Worm (Caenorhabditis elegans) whole organism, L2 larva: ENCODE results near the gene C50F4.12.

Experiments used
- C34F6.9 ChIP-seq: fragments of 150-350 bp; optimal IDR thresholded peaks from 2 replicates; lab custom pipeline; 2014; ENCODE audit warnings: missing biosample characterization, missing genetic modification characterization
- F13H6.1 ChIP-seq: sonication (generic microtip); optimal IDR thresholded peaks from 2 replicates; lab custom pipeline; 2016; ENCODE audit warnings: missing genetic modification characterization, missing compliant biosample characterization
- R02D3.7 ChIP-seq: fragments of 150-350 bp; optimal IDR thresholded peaks from 2 replicates; lab custom pipeline; 2014; ENCODE audit warnings: missing biosample characterization, missing genetic modification characterization
- Y55F3AM.14 ChIP-seq: fragments of 200-800 bp; sonication (Bioruptor generic); optimal IDR thresholded peaks from 2 replicates; lab custom pipeline; 2018; ENCODE audit warnings: mild to moderate bottlenecking, missing genetic modification characterization, missing compliant biosample characterization
- ZK546.5 ChIP-seq: sonication (generic microtip); optimal IDR thresholded peaks from 2 replicates; lab custom pipeline; 2017; ENCODE audit warnings: missing biosample characterization, missing genetic modification characterization
- alr-1 ChIP-seq: fragments of 150-350 bp; optimal IDR thresholded peaks from 2 replicates; lab custom pipeline; 2014; ENCODE audit warnings: missing biosample characterization, missing genetic modification characterization
- aly-2 ChIP-seq: fragments of 150-350 bp; optimal IDR thresholded peaks from 2 replicates; lab custom pipeline; 2014; ENCODE audit warnings: missing biosample characterization, missing genetic modification characterization
- ama-1 ChIP-seq: fragments of 150-350 bp; optimal IDR thresholded peaks from 2 replicates; lab custom pipeline; 2018; ENCODE audit warnings: inconsistent platforms
- blmp-1 ChIP-seq: sonication (generic microtip); optimal IDR thresholded peaks from 2 replicates; lab custom pipeline; 2017; ENCODE audit warnings: missing genetic modification characterization, mild to moderate bottlenecking, missing compliant biosample characterization, antibody characterized with exemption, moderate library complexity; ENCODE audit not compliant: insufficient read depth
- ceh-16 ChIP-seq: fragments of 150-350 bp; optimal IDR thresholded peaks from 2 replicates; lab custom pipeline; 2014; ENCODE audit warnings: missing biosample characterization, missing genetic modification characterization
- ceh-82 ChIP-seq: fragments of 150-350 bp; optimal IDR thresholded peaks from 2 replicates; lab custom pipeline; 2014; ENCODE audit warnings: missing biosample characterization, missing genetic modification characterization
- crh-2 ChIP-seq: sonication (generic microtip); optimal IDR thresholded peaks from 2 replicates; lab custom pipeline; 2017; ENCODE audit warnings: missing biosample characterization, missing genetic modification characterization
- dmd-4 ChIP-seq: sonication (generic microtip); optimal IDR thresholded peaks from 2 replicates; lab custom pipeline; 2017; ENCODE audit warnings: missing biosample characterization, missing genetic modification characterization
- egl-27 ChIP-seq: sonication (generic microtip); optimal IDR thresholded peaks from 3 replicates; lab custom pipeline; 2017; ENCODE audit warnings: missing biosample characterization, missing genetic modification reagents, missing genetic modification characterization
- elt-1 ChIP-seq: fragments of 150-350 bp; optimal IDR thresholded peaks from 2 replicates; lab custom pipeline; 2014; ENCODE audit warnings: missing biosample characterization, missing genetic modification characterization
- elt-3 ChIP-seq: sonication (generic microtip); optimal IDR thresholded peaks from 2 replicates; lab custom pipeline; 2017; ENCODE audit warnings: missing biosample characterization, missing genetic modification characterization
- fos-1 ChIP-seq: fragments of 150-350 bp; optimal IDR thresholded peaks from 2 replicates; lab custom pipeline; 2014; ENCODE audit warnings: missing biosample characterization, missing genetic modification characterization
- gmeb-1 ChIP-seq: fragments of 150-350 bp; optimal IDR thresholded peaks from 2 replicates; lab custom pipeline; 2014; ENCODE audit warnings: missing biosample characterization, missing genetic modification characterization
- lin-11 ChIP-seq: fragments of 150-350 bp; sonication (generic microtip); optimal IDR thresholded peaks from 2 replicates; lab custom pipeline; 2014; ENCODE audit warnings: missing biosample characterization, missing genetic modification characterization, inconsistent platforms, mixed read lengths
- lin-13 ChIP-seq: fragments of 150-350 bp; optimal IDR thresholded peaks from 2 replicates; lab custom pipeline; 2014; ENCODE audit warnings: missing biosample characterization, missing genetic modification reagents, missing genetic modification characterization
- lin-39 ChIP-seq: fragments of 150-350 bp; optimal IDR thresholded peaks from 2 replicates; lab custom pipeline; 2014; ENCODE audit warnings: missing biosample characterization, missing genetic modification reagents, missing genetic modification characterization
- lsy-2 ChIP-seq, 2 experiments: fragments of 150-350 bp in 1 of 2; sonication (generic microtip) in 1 of 2; optimal IDR thresholded peaks; 2 replicates each; lab custom pipeline; 2014 to 2017; ENCODE audit warnings: missing biosample characterization in 2 of 2, missing genetic modification characterization in 2 of 2
- mab-5 ChIP-seq: fragments of 150-350 bp; optimal IDR thresholded peaks from 2 replicates; lab custom pipeline; 2014; ENCODE audit warnings: missing biosample characterization, missing genetic modification characterization
- mbf-1 ChIP-seq: sonication (generic microtip); optimal IDR thresholded peaks from 2 replicates; lab custom pipeline; 2017; ENCODE audit warnings: missing biosample characterization, missing genetic modification characterization
- mdl-1 ChIP-seq, 2 experiments: fragments of 150-350 bp in 1 of 2; sonication (generic microtip) in 1 of 2; optimal IDR thresholded peaks; 2 replicates each; lab custom pipeline; 2017; ENCODE audit warnings: missing biosample characterization in 2 of 2, missing genetic modification characterization in 2 of 2
- nhr-10 ChIP-seq: sonication (generic microtip); optimal IDR thresholded peaks from 2 replicates; lab custom pipeline; 2017; ENCODE audit warnings: missing biosample characterization, missing genetic modification characterization
- nhr-11 ChIP-seq: fragments of 150-350 bp; optimal IDR thresholded peaks from 2 replicates; lab custom pipeline; 2014; ENCODE audit warnings: missing biosample characterization, missing genetic modification characterization
- nhr-12 ChIP-seq: fragments of 150-350 bp; optimal IDR thresholded peaks from 2 replicates; lab custom pipeline; 2014; ENCODE audit warnings: missing biosample characterization, missing genetic modification characterization
- nhr-129 ChIP-seq: fragments of 150-350 bp; optimal IDR thresholded peaks from 2 replicates; lab custom pipeline; 2014; ENCODE audit warnings: missing biosample characterization, missing genetic modification characterization
- nhr-21 ChIP-seq: fragments of 150-350 bp; optimal IDR thresholded peaks from 2 replicates; lab custom pipeline; 2014; ENCODE audit warnings: missing biosample characterization, missing genetic modification characterization
- nhr-23 ChIP-seq: fragments of 150-350 bp; optimal IDR thresholded peaks from 2 replicates; lab custom pipeline; 2014; ENCODE audit warnings: missing biosample characterization, missing genetic modification reagents, missing genetic modification characterization
- nhr-237 ChIP-seq: fragments of 150-350 bp; optimal IDR thresholded peaks from 2 replicates; lab custom pipeline; 2014; ENCODE audit warnings: missing biosample characterization, missing genetic modification characterization
- nhr-25 ChIP-seq: fragments of 150-350 bp; sonication (generic microtip); optimal IDR thresholded peaks from 3 replicates; lab custom pipeline; 2014; ENCODE audit warnings: missing biosample characterization, missing genetic modification characterization
- nhr-6 ChIP-seq: fragments of 150-350 bp; optimal IDR thresholded peaks from 2 replicates; lab custom pipeline; 2014; ENCODE audit warnings: missing biosample characterization, missing genetic modification characterization
- nhr-77 ChIP-seq: fragments of 150-350 bp; optimal IDR thresholded peaks from 2 replicates; lab custom pipeline; 2014; ENCODE audit warnings: missing biosample characterization, missing genetic modification characterization
- peb-1 ChIP-seq: fragments of 150-350 bp; optimal IDR thresholded peaks from 2 replicates; lab custom pipeline; 2014; ENCODE audit warnings: missing biosample characterization, missing genetic modification characterization
- sem-4 ChIP-seq: fragments of 150-350 bp; optimal IDR thresholded peaks from 2 replicates; lab custom pipeline; 2014; ENCODE audit warnings: missing biosample characterization, missing genetic modification reagents, missing genetic modification characterization
- skn-1 ChIP-seq: sonication (generic microtip); optimal IDR thresholded peaks from 2 replicates; lab custom pipeline; 2017; ENCODE audit warnings: missing biosample characterization, missing genetic modification characterization
- sma-3 ChIP-seq: sonication (generic microtip); optimal IDR thresholded peaks from 2 replicates; lab custom pipeline; 2016; ENCODE audit warnings: missing genetic modification reagents, missing genetic modification characterization, missing compliant biosample characterization
- sma-9 ChIP-seq, 2 experiments: fragments of 150-350 bp in 1 of 2; sonication (generic microtip) in 1 of 2; optimal IDR thresholded peaks; 2 replicates each; lab custom pipeline; 2014 to 2016; ENCODE audit warnings: missing genetic modification characterization in 2 of 2, mild to moderate bottlenecking in 1 of 2, missing biosample characterization in 1 of 2, missing compliant biosample characterization in 1 of 2, missing genetic modification reagents in 1 of 2, moderate library complexity in 1 of 2
- snpc-4 ChIP-seq: fragments of 150-350 bp; optimal IDR thresholded peaks from 2 replicates; lab custom pipeline; 2014; ENCODE audit warnings: missing biosample characterization, missing genetic modification characterization
- unc-39 ChIP-seq: fragments of 150-350 bp; optimal IDR thresholded peaks from 2 replicates; lab custom pipeline; 2014; ENCODE audit warnings: missing biosample characterization, missing genetic modification characterization
- unc-55 ChIP-seq: fragments of 150-350 bp; sonication (generic microtip); optimal IDR thresholded peaks from 3 replicates; lab custom pipeline; 2014; ENCODE audit warnings: missing biosample characterization, missing genetic modification reagents, missing genetic modification characterization
- unc-62 ChIP-seq: fragments of 150-350 bp; optimal IDR thresholded peaks from 2 replicates; lab custom pipeline; 2014; ENCODE audit warnings: missing biosample characterization, missing genetic modification reagents, missing genetic modification characterization
- zag-1 ChIP-seq: fragments of 150-350 bp; optimal IDR thresholded peaks from 2 replicates; lab custom pipeline; 2014; ENCODE audit warnings: missing biosample characterization, missing genetic modification characterization
- ztf-1 ChIP-seq: fragments of 200-800 bp; sonication (Bioruptor generic); conservative IDR thresholded peaks from 2 replicates; pipeline ENCODE4 v1.3.6; 2022; ENCODE audit warnings: missing genetic modification characterization, missing compliant biosample characterization
- ztf-11 ChIP-seq: sonication (generic microtip); optimal IDR thresholded peaks from 2 replicates; lab custom pipeline; 2017; ENCODE audit warnings: missing biosample characterization, missing genetic modification characterization
- ztf-4 ChIP-seq: fragments of 150-350 bp; optimal IDR thresholded peaks from 2 replicates; lab custom pipeline; 2014; ENCODE audit warnings: missing biosample characterization, missing genetic modification characterization

The C50F4.12 gene

DNA sequence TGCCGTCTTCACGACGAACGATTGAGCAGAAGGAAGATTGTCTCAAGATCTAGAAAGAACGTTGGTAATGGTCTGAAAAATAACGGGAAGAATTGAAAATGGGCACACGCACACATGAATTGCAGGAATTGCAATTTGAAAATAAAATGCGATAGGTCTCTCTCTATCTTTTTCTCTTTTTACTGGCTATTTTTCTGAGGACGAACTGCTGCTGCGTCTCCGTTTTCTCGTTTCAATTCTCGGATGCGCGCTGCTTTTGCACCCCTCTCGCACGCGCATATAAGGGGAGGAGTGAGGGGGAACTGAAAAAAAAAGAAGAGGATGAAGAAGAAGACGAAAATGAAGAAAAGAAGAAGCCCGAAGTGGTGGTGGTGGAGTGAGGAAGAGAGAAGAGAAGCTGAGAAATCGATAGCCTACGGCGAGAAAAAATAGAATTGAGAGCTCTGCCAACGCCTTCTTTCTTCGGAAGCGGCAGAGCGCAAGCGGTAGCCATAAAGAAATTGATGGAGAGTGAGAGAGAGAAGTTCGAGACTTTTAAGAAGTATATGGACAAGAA lies 22.2 kb upstream of the C50F4.12 start, which contains the start of gene rgef-1:
Gene rgef-1 (minus strand): TSS at position 51 of the 556 bp plus-strand sequence.
- TF ChIP-seq dmd-4 (tag; lab: Kevin White, UChicago) (no peak), ceh-82 (tag; lab: Kevin White, UChicago) (no peak), unc-39 (tag; lab: Kevin White, UChicago) (no peak), nhr-23 (tag; lab: Kevin White, UChicago) (no peak), nhr-21 (tag; lab: Kevin White, UChicago) (no peak), nhr-25 (tag; lab: Kevin White, UChicago) (no peak), ceh-16 (no peak), nhr-237 (tag; lab: Kevin White, UChicago) (no peak), mbf-1 (tag; lab: Kevin White, UChicago) (no peak), mab-5 (tag; lab: Kevin White, UChicago) (peak; percentile 59), blmp-1 (tag; lab: Kevin White, UChicago) (no peak), sma-3 (no peak), F13H6.1 (tag; lab: Kevin White, UChicago) (peak; percentile 81), crh-2 (peak; percentile 76), Y55F3AM.14 (GFP tag; lab: Kevin White, UChicago) (peak; percentile 53), nhr-129 (peak; percentile 56), nhr-10 (no peak), nhr-12 (tag; lab: Kevin White, UChicago) (no peak), C34F6.9 (tag; lab: Kevin White, UChicago) (peak; percentile 91), nhr-11 (tag; lab: Kevin White, UChicago) (no peak), unc-62 (GFP tag; lab: Kevin White, UChicago) (no peak), elt-1 (tag; lab: Kevin White, UChicago) (no peak), egl-27 (tag; lab: Kevin White, UChicago) (no peak), gmeb-1 (no peak), lin-13 (peak; percentile 50), ZK546.5 (tag; lab: Kevin White, UChicago) (no peak), lin-11 (tag; lab: Kevin White, UChicago) (peak; percentile 59), skn-1 (tag; lab: Kevin White, UChicago) (no peak), alr-1 (tag; lab: Kevin White, UChicago) (no peak), ama-1 (lab: Kevin White, UChicago) (no peak), aly-2 (tag; lab: Kevin White, UChicago) (no peak), mdl-1 (tag; optimal IDR thresholded peaks at IDR 0.05; lab: Kevin White, UChicago) (peak; percentile 47 to 78), R02D3.7 (tag; lab: Kevin White, UChicago) (no peak), nhr-6 (tag; lab: Kevin White, UChicago) (no peak), ztf-4 (no peak), lin-39 (tag; lab: Kevin White, UChicago) (no peak), elt-3 (tag; lab: Kevin White, UChicago) (no peak), peb-1 (tag; lab: Kevin White, UChicago) (no peak), zag-1 (tag; lab: Kevin White, UChicago) (peak; percentile 85), ztf-1 (GFP tag; lab: Robert Waterston, UW) (no peak), ztf-11 (tag; lab: Kevin White, UChicago) (no peak), sem-4 (tag; lab: Kevin White, UChicago) (peak; percentile 32), unc-55 (GFP tag; lab: Kevin White, UChicago) (peak; percentile 94), lsy-2 (tag; optimal IDR thresholded peaks at IDR 0.05; lab: Kevin White, UChicago) (peak; percentile 33 to 66), sma-9 (GFP tag; optimal IDR thresholded peaks at IDR 0.05; lab: Kevin White, UChicago) (peak; percentile 28), sma-9 (tag; optimal IDR thresholded peaks at IDR 0.05; lab: Kevin White, UChicago) (no peak), fos-1 (tag; lab: Kevin White, UChicago) (peak; percentile 17), snpc-4 (tag; lab: Kevin White, UChicago) (no peak), nhr-77 (no peak)
- TF ChIP-seq, all 48 proteins: peak for 15
